Worm (Caenorhabditis elegans) whole organism, young adult: Measurements from ENCODE around the gene K11H12.8.

Experiments used
- B0336.3 ChIP-seq: fragments of 200-800 bp; sonication (Bioruptor generic); IDR thresholded peaks from 2 replicates; pipeline ENCODE4 v1.3.6; 2022; ENCODE audit warnings: missing genetic modification characterization, missing compliant biosample characterization
- D2030.7 ChIP-seq: fragments of 200-800 bp; sonication (Bioruptor generic); IDR thresholded peaks from 2 replicates; pipeline ENCODE4 v1.3.6; 2022; ENCODE audit warnings: missing genetic modification reagents, missing genetic modification characterization, missing compliant biosample characterization
- F22D6.2 ChIP-seq: sonication (generic microtip); optimal IDR thresholded peaks from 2 replicates; lab custom pipeline; 2016; ENCODE audit warnings: mild to moderate bottlenecking, missing genetic modification characterization, missing compliant biosample characterization
- F33H1.4 ChIP-seq: fragments of 200-800 bp; sonication (Bioruptor generic); IDR thresholded peaks from 2 replicates; pipeline ENCODE4 v1.3.6; 2022; ENCODE audit warnings: missing genetic modification reagents, missing genetic modification characterization, missing compliant biosample characterization
- F57A8.1 ChIP-seq: fragments of 200-800 bp; sonication (Bioruptor generic); optimal IDR thresholded peaks from 2 replicates; lab custom pipeline; 2018; ENCODE audit warnings: mild to moderate bottlenecking, missing genetic modification characterization, moderate library complexity, missing compliant biosample characterization
- K11D2.4 ChIP-seq: fragments of 200-800 bp; sonication (Bioruptor generic); IDR thresholded peaks from 2 replicates; pipeline ENCODE4 v1.3.6; 2022; ENCODE audit warnings: missing genetic modification reagents, missing genetic modification characterization, missing compliant biosample characterization
- T26A5.8 ChIP-seq: sonication (generic microtip); optimal IDR thresholded peaks from 2 replicates; lab custom pipeline; 2016; ENCODE audit warnings: missing genetic modification characterization, missing compliant biosample characterization
- Y56A3A.18 ChIP-seq: fragments of 200-800 bp; sonication (Bioruptor generic); IDR thresholded peaks from 2 replicates; pipeline ENCODE4 v1.3.6; 2022; ENCODE audit warnings: missing genetic modification reagents, missing genetic modification characterization, missing compliant biosample characterization
- Y95B8A.8 ChIP-seq: fragments of 200-800 bp; sonication (Bioruptor generic); IDR thresholded peaks from 2 replicates; pipeline ENCODE4 v1.3.6; 2022; ENCODE audit warnings: missing genetic modification reagents, missing genetic modification characterization, missing compliant biosample characterization
- ZK185.1 ChIP-seq: sonication (generic microtip); optimal IDR thresholded peaks from 2 replicates; lab custom pipeline; 2016; ENCODE audit warnings: mild to moderate bottlenecking, missing genetic modification characterization, missing compliant biosample characterization; ENCODE audit not compliant: poor library complexity, severe bottlenecking
- aptf-2 ChIP-seq: fragments of 200-800 bp; sonication (Bioruptor generic); conservative IDR thresholded peaks from 2 replicates; pipeline ENCODE4 v1.3.6; 2022; ENCODE audit warnings: missing genetic modification reagents, missing genetic modification characterization, missing compliant biosample characterization
- aptf-3 ChIP-seq: fragments of 200-800 bp; sonication (Bioruptor generic); IDR thresholded peaks from 2 replicates; pipeline ENCODE4 v1.3.6; 2022; ENCODE audit warnings: missing genetic modification characterization, missing compliant biosample characterization
- athp-1 ChIP-seq: sonication (generic microtip); optimal IDR thresholded peaks from 2 replicates; lab custom pipeline; 2017; ENCODE audit warnings: mild to moderate bottlenecking, missing genetic modification characterization, missing compliant biosample characterization
- attf-6 ChIP-seq: fragments of 200-800 bp; sonication (Bioruptor generic); IDR thresholded peaks from 2 replicates; pipeline ENCODE4 v1.3.6; 2022; ENCODE audit warnings: missing genetic modification reagents, missing genetic modification characterization, missing compliant biosample characterization
- bed-2 ChIP-seq: fragments of 200-800 bp; sonication (Bioruptor generic); IDR thresholded peaks from 2 replicates; pipeline ENCODE4 v1.3.6; 2022; ENCODE audit warnings: missing genetic modification reagents, missing genetic modification characterization, missing compliant biosample characterization
- ccch-3 ChIP-seq: fragments of 200-800 bp; sonication (Bioruptor generic); optimal IDR thresholded peaks from 2 replicates; lab custom pipeline; 2018; ENCODE audit warnings: mild to moderate bottlenecking, missing genetic modification characterization, missing compliant biosample characterization
- cebp-1 ChIP-seq, 2 experiments: fragments of 200-800 bp in 1 of 2; sonication (Bioruptor generic) in 1 of 2; sonication (generic microtip) in 1 of 2; IDR thresholded peaks in 1 of 2; optimal IDR thresholded peaks in 1 of 2; 2 replicates each; pipeline versions ENCODE4 v1.3.6 to Lab custom; 2017 to 2022; ENCODE audit warnings: missing compliant biosample characterization in 2 of 2, missing genetic modification characterization in 2 of 2, mild to moderate bottlenecking in 1 of 2, missing genetic modification reagents in 1 of 2, moderate library complexity in 1 of 2
- ceh-27 ChIP-seq: fragments of 200-800 bp; sonication (Bioruptor generic); optimal IDR thresholded peaks from 2 replicates; lab custom pipeline; 2018; ENCODE audit warnings: mild to moderate bottlenecking, missing genetic modification characterization, moderate library complexity, missing compliant biosample characterization
- chd-7 ChIP-seq: sonication (generic microtip); optimal IDR thresholded peaks from 2 replicates; lab custom pipeline; 2016; ENCODE audit warnings: mild to moderate bottlenecking, missing genetic modification characterization, moderate library complexity, missing compliant biosample characterization
- dox-1 ChIP-seq: fragments of 200-800 bp; sonication (Bioruptor generic); IDR thresholded peaks from 2 replicates; pipeline ENCODE4 v1.3.6; 2022; ENCODE audit warnings: missing genetic modification reagents, missing genetic modification characterization, missing compliant biosample characterization
- ekl-4 ChIP-seq: fragments of 200-800 bp; sonication (Bioruptor generic); IDR thresholded peaks from 2 replicates; pipeline ENCODE4 v1.3.6; 2022; ENCODE audit warnings: missing genetic modification reagents, missing genetic modification characterization, missing compliant biosample characterization
- hsf-1 ChIP-seq: fragments of 200-800 bp; sonication (Bioruptor generic); IDR thresholded peaks from 2 replicates; pipeline ENCODE4 v1.3.6; 2022; ENCODE audit warnings: missing genetic modification reagents, missing genetic modification characterization, missing compliant biosample characterization
- lin-40 ChIP-seq: sonication (generic microtip); optimal IDR thresholded peaks from 2 replicates; lab custom pipeline; 2016; ENCODE audit warnings: missing genetic modification characterization, mild to moderate bottlenecking, missing compliant biosample characterization, missing genotype, missing genetic modification reagents
- madf-10 ChIP-seq: sonication (generic microtip); optimal IDR thresholded peaks from 2 replicates; lab custom pipeline; 2016; ENCODE audit warnings: mild to moderate bottlenecking, missing genetic modification characterization, missing compliant biosample characterization
- mxl-1 ChIP-seq: sonication (generic microtip); optimal IDR thresholded peaks from 2 replicates; lab custom pipeline; 2016; ENCODE audit warnings: missing genetic modification characterization, missing compliant biosample characterization
- nhr-80 ChIP-seq: sonication (generic microtip); optimal IDR thresholded peaks from 2 replicates; lab custom pipeline; 2016; ENCODE audit warnings: missing genetic modification characterization, missing compliant biosample characterization
- sea-2 ChIP-seq: fragments of 200-800 bp; sonication (Bioruptor generic); IDR thresholded peaks from 2 replicates; pipeline ENCODE4 v1.3.6; 2022; ENCODE audit warnings: missing genetic modification characterization, missing compliant biosample characterization
- snpc-4 ChIP-seq, 5 experiments: fragments of 150-350 bp in 1 of 5; sonication (generic microtip) in 4 of 5; optimal IDR thresholded peaks; 2 replicates each; lab custom pipeline; 2014 to 2018; ENCODE audit warnings: missing genetic modification characterization in 5 of 5, missing biosample characterization in 3 of 5, antibody characterized with exemption in 2 of 5, mild to moderate bottlenecking in 2 of 5, missing compliant biosample characterization in 2 of 5, missing genotype in 2 of 5, moderate library complexity in 2 of 5, missing genetic modification reagents in 1 of 5
- sptf-2 ChIP-seq: fragments of 200-800 bp; sonication (Bioruptor generic); optimal IDR thresholded peaks from 2 replicates; lab custom pipeline; 2018; ENCODE audit warnings: mild to moderate bottlenecking, missing genetic modification characterization, missing compliant biosample characterization
- tbp1 ChIP-seq: fragments of 200-800 bp; sonication (Bioruptor generic); optimal IDR thresholded peaks from 2 replicates; lab custom pipeline; 2018; ENCODE audit warnings: mild to moderate bottlenecking, missing genetic modification characterization, missing compliant biosample characterization
- unc-62 ChIP-seq: fragments of 150-350 bp; optimal IDR thresholded peaks from 2 replicates; lab custom pipeline; 2014; ENCODE audit warnings: missing biosample characterization, missing genetic modification reagents, missing genetic modification characterization
- zim-3 ChIP-seq: sonication (generic microtip); optimal IDR thresholded peaks from 2 replicates; lab custom pipeline; 2017; ENCODE audit warnings: mild to moderate bottlenecking, missing genetic modification characterization, moderate library complexity, missing compliant biosample characterization
- ztf-3 ChIP-seq: fragments of 200-800 bp; sonication (Bioruptor generic); optimal IDR thresholded peaks from 2 replicates; lab custom pipeline; 2018; ENCODE audit warnings: mild to moderate bottlenecking, missing genetic modification characterization, missing compliant biosample characterization

Gene K11H12.8

DNA sequence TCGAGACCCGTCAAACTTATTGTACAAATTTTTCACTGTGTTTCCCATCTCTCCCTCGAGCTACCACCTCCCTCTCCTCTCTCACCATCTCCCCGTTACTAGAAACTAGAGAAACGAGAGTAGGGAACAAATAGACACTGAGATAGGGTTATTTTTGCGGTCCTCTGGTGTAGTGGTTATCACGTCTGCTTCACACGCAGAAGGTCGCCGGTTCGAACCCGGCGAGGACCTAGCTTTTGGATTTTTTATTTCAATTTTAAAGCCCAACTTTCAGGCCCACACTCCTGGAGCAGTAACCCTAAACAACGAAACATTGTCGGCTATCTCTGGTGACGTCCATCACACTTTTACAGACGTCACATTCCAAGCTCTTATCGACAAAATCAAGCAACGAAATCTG, 34.9 kb upstream of the K11H12.8 start (continued):
- TF ChIP-seq K11D2.4 (peak; percentile 48; the same call in 1 of the 2 replicates), cebp-1 (GFP tag; IDR thresholded peaks at IDR 0.05; lab: Robert Waterston, UW) (no peak), cebp-1 (tag; optimal IDR thresholded peaks at IDR 0.05; lab: Kevin White, UChicago) (no peak), madf-10 (tag; lab: Kevin White, UChicago) (peak; percentile 44), B0336.3 (GFP tag; lab: Robert Waterston, UW) (no peak), ekl-4 (peak; percentile 39)

DNA sequence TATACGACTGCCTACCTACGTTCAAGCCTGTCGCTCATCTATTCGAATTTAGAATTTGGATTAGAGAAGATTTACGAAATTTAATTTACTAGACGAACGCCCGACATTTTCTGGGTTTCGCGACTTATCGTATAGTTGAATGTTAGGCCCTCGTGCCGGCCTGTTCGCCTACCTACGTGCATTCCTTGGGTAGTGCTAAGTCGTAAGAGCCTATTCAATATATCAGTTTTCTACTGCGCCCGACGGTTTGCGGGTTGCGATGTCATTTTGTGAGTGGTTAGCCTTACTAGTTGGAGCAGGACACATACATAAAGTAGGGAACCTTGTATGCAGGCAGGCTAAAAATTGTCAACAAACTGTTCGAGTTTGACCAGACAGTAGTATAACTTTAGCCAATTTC, 32.2 kb upstream of the K11H12.8 start:
- no peak for TF ChIP-seq Y95B8A.8 (GFP tag; lab: Robert Waterston, UW)
- TF ChIP-seq athp-1 (tag; lab: Kevin White, UChicago): no peak
- TF ChIP-seq ceh-27: no peak
- TF ChIP-seq F22D6.2 (tag; lab: Kevin White, UChicago): no peak
- TF ChIP-seq Y56A3A.18 (GFP tag; lab: Robert Waterston, UW): no peak
- no peak for TF ChIP-seq bed-2
- no peak for TF ChIP-seq F57A8.1 (GFP tag; lab: Kevin White, UChicago)
- no peak for TF ChIP-seq T26A5.8 (tag; lab: Kevin White, UChicago)
- TF ChIP-seq tbp1: no peak
- TF ChIP-seq chd-7 (tag; lab: Kevin White, UChicago): no peak
- TF ChIP-seq sea-2 (GFP tag; lab: Robert Waterston, UW): no peak
- no peak for TF ChIP-seq ZK185.1 (tag; lab: Kevin White, UChicago)

DNA sequence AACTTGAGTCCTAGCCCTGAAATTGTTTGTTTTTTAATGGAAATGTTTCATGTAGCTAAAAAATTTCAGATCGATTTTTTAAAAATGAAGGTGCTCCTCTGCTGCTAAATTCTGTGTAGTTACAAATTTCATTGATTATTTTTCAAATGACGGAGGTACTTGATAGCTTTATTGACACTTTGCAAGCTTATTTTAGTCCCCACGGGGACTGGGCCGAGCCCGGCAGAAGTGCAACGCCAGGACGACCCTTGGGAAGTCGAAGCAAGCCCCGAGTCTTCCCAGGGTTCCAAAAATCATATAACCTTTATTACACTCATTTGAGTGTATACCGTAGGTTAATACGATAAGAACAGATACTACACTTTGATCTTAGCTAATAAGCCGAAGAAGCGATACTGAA, 31.3 kb upstream of the K11H12.8 start:
- TF ChIP-seq hsf-1 (GFP tag; lab: Robert Waterston, UW) (no peak), mxl-1 (no peak), F33H1.4 (GFP tag; lab: Robert Waterston, UW) (no peak), attf-6 (GFP tag; lab: Robert Waterston, UW) (peak; percentile 81), ccch-3 (GFP tag; lab: Kevin White, UChicago) (no peak), ztf-3 (GFP tag; lab: Kevin White, UChicago) (no peak), aptf-2 (GFP tag; lab: Robert Waterston, UW) (peak; percentile 56; the same call in 1 of the 2 replicates), D2030.7 (GFP tag; lab: Robert Waterston, UW) (peak; percentile 37; the same call in 1 of the 2 replicates), aptf-3 (GFP tag; lab: Robert Waterston, UW) (0 out of 2 replicates have a peak, but pooled peaks have one; percentile 23)
- TF ChIP-seq, all 124 proteins: peak for 4

DNA sequence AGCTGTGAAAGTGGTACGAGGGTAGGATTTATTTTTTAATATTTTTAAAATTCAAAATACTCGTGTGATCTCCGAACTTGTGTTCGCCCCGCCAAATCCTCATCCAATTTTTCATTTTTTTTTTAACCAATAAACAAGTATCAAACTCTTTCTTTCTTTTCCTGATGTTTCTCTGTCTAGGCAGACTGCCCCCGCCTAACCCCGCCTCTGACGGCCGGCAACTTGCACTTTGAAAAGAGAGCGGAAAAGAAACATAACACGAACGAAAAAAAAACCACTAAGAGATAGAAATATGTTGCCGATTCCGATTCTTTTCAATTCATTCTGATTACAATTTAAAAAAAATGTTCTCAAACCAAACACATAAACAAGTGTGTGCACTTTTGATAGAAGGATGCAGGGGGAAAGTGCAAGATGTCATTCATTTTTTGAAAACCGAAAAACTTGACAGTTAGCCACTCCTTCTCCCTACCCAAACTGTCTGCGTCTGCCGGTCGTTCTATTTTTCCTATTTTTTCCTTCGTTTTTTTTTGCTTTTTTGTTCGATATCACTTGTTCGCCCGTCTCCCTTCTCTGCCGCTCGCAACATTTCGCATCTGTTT, 29.1 kb upstream of the K11H12.8 start:
- TF ChIP-seq unc-62 (GFP tag; lab: Kevin White, UChicago) (peak; percentile 81), cebp-1 (GFP tag; IDR thresholded peaks at IDR 0.05; lab: Robert Waterston, UW) (no peak), cebp-1 (tag; optimal IDR thresholded peaks at IDR 0.05; lab: Kevin White, UChicago) (peak; percentile 27), lin-40 (tag; lab: Kevin White, UChicago) (peak; percentile 53), dox-1 (GFP tag; lab: Robert Waterston, UW) (peak; percentile 40; the same call in 1 of the 2 replicates), snpc-4 (GFP tag; optimal IDR thresholded peaks at IDR 0.05; lab: Kevin White, UChicago) (no peak), snpc-4 (tag; optimal IDR thresholded peaks at IDR 0.05; lab: Kevin White, UChicago) (peak in 2 of 4 experiments; percentile 5 to 18), nhr-80 (peak; percentile 86), zim-3 (no peak), sptf-2 (GFP tag; lab: Kevin White, UChicago) (no peak)
